Worm (Caenorhabditis elegans) whole organism, L1 larva: ENCODE data around the gene nspa-8.
A peak's percentile ranks its signal among the peaks of the same experiment; 100 is the strongest.

ENCODE experiments used
- C34B4.2 ChIP-seq: sonication (generic microtip); optimal IDR thresholded peaks from 2 replicates; lab custom pipeline; 2017; ENCODE audit warnings: mild to moderate bottlenecking, missing genetic modification characterization, missing compliant biosample characterization
- alr-1 ChIP-seq: fragments of 200-800 bp; sonication (Bioruptor generic); optimal IDR thresholded peaks from 2 replicates; lab custom pipeline; 2018; ENCODE audit warnings: borderline replicate concordance, mild to moderate bottlenecking, missing genetic modification characterization, missing compliant biosample characterization
- aly-2 ChIP-seq: fragments of 150-350 bp; optimal IDR thresholded peaks from 2 replicates; lab custom pipeline; 2014; ENCODE audit warnings: missing biosample characterization, missing genetic modification characterization
- blmp-1 ChIP-seq: fragments of 150-350 bp; optimal IDR thresholded peaks from 2 replicates; lab custom pipeline; 2014; ENCODE audit warnings: missing biosample characterization, missing genetic modification characterization
- ceh-63 ChIP-seq: fragments of 200-800 bp; sonication (Bioruptor generic); optimal IDR thresholded peaks from 2 replicates; lab custom pipeline; 2018; ENCODE audit warnings: mild to moderate bottlenecking, missing genetic modification characterization, missing compliant biosample characterization
- ceh-8 ChIP-seq: fragments of 200-800 bp; sonication (Bioruptor generic); optimal IDR thresholded peaks from 2 replicates; lab custom pipeline; 2018; ENCODE audit warnings: mild to moderate bottlenecking, missing genetic modification characterization, moderate library complexity, missing compliant biosample characterization
- ces-1 ChIP-seq: fragments of 150-350 bp; optimal IDR thresholded peaks from 2 replicates; lab custom pipeline; 2014; ENCODE audit warnings: missing biosample characterization, missing genetic modification reagents, missing genetic modification characterization
- dpl-1 ChIP-seq, 3 experiments: fragments of 150-350 bp in 2 of 3; sonication (generic microtip) in 1 of 3; optimal IDR thresholded peaks; 2 replicates each; lab custom pipeline; 2014 to 2017; ENCODE audit warnings: missing biosample characterization in 3 of 3, missing genetic modification characterization in 3 of 3, missing genetic modification reagents in 3 of 3
- dsc-1 ChIP-seq: sonication (generic microtip); optimal IDR thresholded peaks from 2 replicates; lab custom pipeline; 2016; ENCODE audit warnings: mild to moderate bottlenecking, missing genetic modification characterization, missing compliant biosample characterization
- efl-1 ChIP-seq, 4 experiments: fragments of 150-350 bp; optimal IDR thresholded peaks in 3 of 4; peaks in 1 of 4; 1 replicate in 1 of 4; 2 replicates in 3 of 4; lab custom pipeline; 2014; ENCODE audit warnings: missing biosample characterization in 2 of 4, missing genetic modification characterization in 2 of 4, missing genetic modification reagents in 2 of 4
- elt-2 ChIP-seq: sonication (generic microtip); optimal IDR thresholded peaks from 2 replicates; lab custom pipeline; 2016; ENCODE audit warnings: missing genetic modification characterization, mild to moderate bottlenecking, inconsistent platforms, missing compliant biosample characterization, missing genetic modification reagents
- elt-3 ChIP-seq, 6 experiments: fragments of 150-350 bp in 1 of 6; sonication (generic microtip); optimal IDR thresholded peaks; 2 replicates each; lab custom pipeline; 2017 to 2018; ENCODE audit warnings: missing biosample characterization in 6 of 6, missing genetic modification characterization in 6 of 6, inconsistent platforms in 1 of 6
- fkh-4 ChIP-seq: sonication (generic microtip); optimal IDR thresholded peaks from 2 replicates; lab custom pipeline; 2016; ENCODE audit warnings: missing compliant biosample characterization, missing genetic modification characterization, borderline replicate concordance
- fos-1 ChIP-seq: fragments of 150-350 bp; optimal IDR thresholded peaks from 2 replicates; lab custom pipeline; 2014; ENCODE audit warnings: missing biosample characterization, missing genetic modification characterization
- lin-14 ChIP-seq: fragments of 200-800 bp; sonication (Bioruptor generic); optimal IDR thresholded peaks from 2 replicates; lab custom pipeline; 2018; ENCODE audit warnings: mild to moderate bottlenecking, missing genetic modification characterization, moderate library complexity, missing compliant biosample characterization
- lin-15B ChIP-seq: fragments of 150-350 bp; sonication (generic microtip); optimal IDR thresholded peaks from 3 replicates; lab custom pipeline; 2014; ENCODE audit warnings: missing biosample characterization, missing genetic modification characterization
- lin-35 ChIP-seq, 2 experiments: fragments of 150-350 bp; optimal IDR thresholded peaks; 2 replicates each; lab custom pipeline; 2014; ENCODE audit warnings: missing biosample characterization in 2 of 2, missing genetic modification characterization in 2 of 2, missing genetic modification reagents in 2 of 2
- mab-9 ChIP-seq: fragments of 200-800 bp; sonication (Bioruptor generic); IDR thresholded peaks from 2 replicates; pipeline ENCODE4 v1.3.6; 2022; ENCODE audit warnings: missing genetic modification reagents, missing genetic modification characterization, missing compliant biosample characterization
- mdl-1 ChIP-seq, 2 experiments: fragments of 150-350 bp; optimal IDR thresholded peaks; 2 replicates each; lab custom pipeline; 2014 to 2017; ENCODE audit warnings: missing biosample characterization in 2 of 2, missing genetic modification characterization in 2 of 2, inconsistent platforms in 1 of 2
- nhr-12 ChIP-seq: sonication (generic microtip); optimal IDR thresholded peaks from 2 replicates; lab custom pipeline; 2017; ENCODE audit warnings: missing biosample characterization, missing genetic modification characterization
- nhr-19 ChIP-seq: fragments of 200-800 bp; sonication (Bioruptor generic); conservative IDR thresholded peaks from 2 replicates; pipeline ENCODE4 v1.3.6; 2022; ENCODE audit warnings: missing genetic modification characterization, missing compliant biosample characterization
- nhr-20 ChIP-seq: sonication (generic microtip); optimal IDR thresholded peaks from 2 replicates; lab custom pipeline; 2016; ENCODE audit warnings: mild to moderate bottlenecking, missing genetic modification characterization, missing compliant biosample characterization
- nhr-237 ChIP-seq: fragments of 150-350 bp; optimal IDR thresholded peaks from 2 replicates; lab custom pipeline; 2014; ENCODE audit warnings: missing biosample characterization, missing genetic modification characterization
- nhr-84 ChIP-seq: sonication (generic microtip); optimal IDR thresholded peaks from 2 replicates; lab custom pipeline; 2017; ENCODE audit warnings: missing biosample characterization, missing genetic modification characterization
- nhr-85 ChIP-seq: sonication (generic microtip); peaks from one replicate; lab custom pipeline; 2016; ENCODE audit warnings: missing genetic modification characterization, inconsistent platforms, missing compliant biosample characterization
- pax-3 ChIP-seq: fragments of 200-800 bp; sonication (Bioruptor generic); optimal IDR thresholded peaks from 2 replicates; lab custom pipeline; 2018; ENCODE audit warnings: mild to moderate bottlenecking, missing genetic modification characterization, moderate library complexity, missing compliant biosample characterization
- snu-23 ChIP-seq: sonication (generic microtip); optimal IDR thresholded peaks from 2 replicates; lab custom pipeline; 2016; ENCODE audit warnings: missing genetic modification characterization, missing compliant biosample characterization
- sptf-1 ChIP-seq: fragments of 150-350 bp; optimal IDR thresholded peaks from 2 replicates; lab custom pipeline; 2014; ENCODE audit warnings: missing biosample characterization, missing genetic modification characterization
- swsn-7 ChIP-seq: sonication (generic microtip); optimal IDR thresholded peaks from 2 replicates; lab custom pipeline; 2016; ENCODE audit warnings: missing genetic modification characterization, missing compliant biosample characterization
- tbx-2 ChIP-seq: sonication (generic microtip); optimal IDR thresholded peaks from 2 replicates; lab custom pipeline; 2016; ENCODE audit warnings: missing genetic modification characterization, missing compliant biosample characterization
- unc-130 ChIP-seq: fragments of 150-350 bp; optimal IDR thresholded peaks from 2 replicates; lab custom pipeline; 2017; ENCODE audit warnings: missing biosample characterization, missing genetic modification characterization, inconsistent platforms
- unc-30 ChIP-seq: sonication (generic microtip); optimal IDR thresholded peaks from 2 replicates; lab custom pipeline; 2017; ENCODE audit warnings: missing biosample characterization, missing genetic modification characterization
- zip-4 ChIP-seq: fragments of 200-800 bp; sonication (Bioruptor generic); optimal IDR thresholded peaks from 2 replicates; lab custom pipeline; 2018; ENCODE audit warnings: mild to moderate bottlenecking, missing genetic modification characterization, moderate library complexity, missing compliant biosample characterization

nspa-8 gene

DNA sequence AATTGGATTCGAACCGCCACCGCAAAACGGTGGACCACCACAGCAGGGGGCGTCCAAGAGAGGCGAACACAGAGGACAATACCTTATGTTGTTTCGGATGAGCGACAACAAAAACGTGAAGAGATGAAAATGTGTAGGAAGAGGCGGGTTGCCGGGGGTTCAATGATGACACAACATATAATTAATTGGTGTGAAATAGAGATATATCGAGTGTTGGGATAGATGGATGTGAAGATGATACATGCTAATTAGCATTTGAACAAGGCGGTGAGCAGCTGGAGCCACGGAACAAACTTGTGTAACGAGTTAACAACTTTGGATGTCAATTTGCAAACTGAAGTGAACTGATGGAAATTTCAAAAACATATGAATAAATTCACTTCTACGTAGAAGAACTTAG lies 34.5 kb downstream of the nspa-8 start:
- TF ChIP-seq dsc-1 (tag; lab: Kevin White, UChicago) (no peak), nhr-85 (tag; lab: Kevin White, UChicago) (peak; percentile 41), unc-30 (tag; lab: Kevin White, UChicago) (no peak), dpl-1 (GFP tag; optimal IDR thresholded peaks at IDR 0.05; lab: Kevin White, UChicago) (no peak), elt-3 (tag; optimal IDR thresholded peaks at IDR 0.05; lab: Kevin White, UChicago) (no peak), zip-4 (no peak), tbx-2 (tag; lab: Kevin White, UChicago) (no peak)

DNA sequence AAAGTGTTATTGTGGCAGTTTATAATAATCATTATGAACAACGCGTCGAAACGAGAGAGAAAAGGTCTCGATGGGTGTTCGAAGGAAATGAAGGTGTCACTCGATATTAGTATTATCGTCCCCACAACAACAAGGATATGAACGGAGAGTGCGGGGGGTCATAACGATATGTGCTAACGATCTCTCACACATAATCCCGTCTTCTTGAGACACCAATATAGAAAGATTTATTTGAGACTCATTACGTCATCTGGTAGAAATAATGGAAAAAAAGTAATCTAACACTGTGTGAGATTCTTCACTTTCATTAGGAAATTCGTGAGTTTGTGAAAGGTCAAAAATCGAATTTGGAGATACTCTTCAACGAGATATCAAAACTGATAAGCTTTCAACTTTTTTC lies 35.1 kb downstream of the nspa-8 start:
- no peak for TF ChIP-seq unc-130 (tag; lab: Kevin White, UChicago)
- no peak for TF ChIP-seq lin-35 (GFP tag; optimal IDR thresholded peaks at IDR 0.05; lab: Kevin White, UChicago)
- TF ChIP-seq unc-30 (tag; lab: Kevin White, UChicago) = no peak
- no peak for TF ChIP-seq aly-2 (tag; lab: Kevin White, UChicago)
- no peak for TF ChIP-seq mab-9 (GFP tag; lab: Robert Waterston, UW)
- TF ChIP-seq swsn-7 (tag; lab: Kevin White, UChicago) = no peak
- no peak for TF ChIP-seq lin-14 (GFP tag; lab: Kevin White, UChicago)
- TF ChIP-seq dpl-1 (GFP tag; optimal IDR thresholded peaks at IDR 0.05; lab: Kevin White, UChicago) = no peak
- TF ChIP-seq fkh-4 = no peak
- no peak for TF ChIP-seq nhr-85 (tag; lab: Kevin White, UChicago)
- no peak for TF ChIP-seq elt-2 (tag; lab: Kevin White, UChicago)
- no peak for TF ChIP-seq mdl-1 (tag; optimal IDR thresholded peaks at IDR 0.05; lab: Kevin White, UChicago)
- no peak for TF ChIP-seq nhr-84 (tag; lab: Kevin White, UChicago)
- TF ChIP-seq tbx-2 (tag; lab: Kevin White, UChicago) = no peak
- TF ChIP-seq ces-1 = no peak
- no peak for TF ChIP-seq nhr-19 (GFP tag; lab: Robert Waterston, UW)
- no peak for TF ChIP-seq nhr-12
- no peak for TF ChIP-seq sptf-1 (tag; lab: Kevin White, UChicago)
- TF ChIP-seq fos-1 (tag; lab: Kevin White, UChicago) = no peak

DNA sequence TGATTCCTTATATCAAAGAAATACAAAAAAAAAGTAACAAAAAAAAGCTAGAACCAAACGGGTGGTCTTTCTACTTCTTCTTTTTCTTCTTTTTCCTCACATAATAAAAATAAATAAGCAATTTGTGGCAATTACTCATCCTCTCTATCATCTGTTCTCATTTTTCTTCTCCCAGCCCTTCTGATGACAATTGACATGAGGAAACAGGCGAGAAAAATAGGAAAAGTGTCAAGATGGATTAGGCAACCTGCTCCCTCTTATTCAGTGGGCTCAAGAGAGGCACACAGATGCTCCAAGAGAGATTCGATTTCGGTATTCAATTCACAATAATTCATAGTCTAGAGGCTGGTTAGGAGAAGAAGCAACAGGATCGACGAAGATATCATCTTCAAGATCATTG lies 36.1 kb downstream of the nspa-8 start:
- TF ChIP-seq pax-3 (tag; lab: Kevin White, UChicago) = no peak
- TF ChIP-seq alr-1 (tag; lab: Kevin White, UChicago) = no peak
- no peak for TF ChIP-seq nhr-237 (tag; lab: Kevin White, UChicago)
- peak; percentile 35 for TF ChIP-seq lin-14 (GFP tag; lab: Kevin White, UChicago)
- no peak for TF ChIP-seq ceh-63 (GFP tag; lab: Kevin White, UChicago)
- no peak for TF ChIP-seq fkh-4
- no peak for TF ChIP-seq lin-15B (tag; lab: Kevin White, UChicago)
- no peak for TF ChIP-seq nhr-85 (tag; lab: Kevin White, UChicago)
- TF ChIP-seq ceh-8 (GFP tag; lab: Kevin White, UChicago) = peak; percentile 3

DNA sequence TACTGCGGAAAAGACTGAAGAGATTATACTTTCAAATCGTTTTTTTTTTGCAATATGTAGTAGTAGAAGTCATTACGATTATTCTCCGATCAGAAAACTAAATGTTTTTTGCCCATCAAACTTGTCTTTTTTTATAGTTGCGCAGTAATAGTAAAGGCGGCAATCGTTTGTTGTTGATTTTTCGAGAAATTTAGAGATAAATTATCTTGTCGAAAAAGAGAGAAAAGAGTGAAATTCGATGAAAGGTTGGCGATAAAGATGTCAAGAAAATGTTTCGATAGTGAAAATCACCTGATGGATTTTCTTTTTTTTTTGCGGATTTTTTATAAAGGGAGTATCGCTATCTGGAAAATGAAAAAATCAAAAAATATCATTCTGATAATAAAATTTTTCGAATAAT lies 38.4 kb downstream of the nspa-8 start:
- peak; percentile 25 for TF ChIP-seq nhr-20 (tag; lab: Kevin White, UChicago)
- no peak for TF ChIP-seq efl-1 (optimal IDR thresholded peaks at IDR 0.05; lab: Kevin White, UChicago)
- peak in 1 of 2 experiments; percentile 67 for TF ChIP-seq efl-1 (GFP tag; optimal IDR thresholded peaks at IDR 0.05 in 1 of 2; lab: Kevin White, UChicago)
- no peak for TF ChIP-seq dsc-1 (tag; lab: Kevin White, UChicago)
- no peak for TF ChIP-seq C34B4.2 (tag; lab: Kevin White, UChicago)
- TF ChIP-seq alr-1 (tag; lab: Kevin White, UChicago) = no peak
- peak; percentile 53 for TF ChIP-seq lin-14 (GFP tag; lab: Kevin White, UChicago)
- TF ChIP-seq elt-3 (tag; optimal IDR thresholded peaks at IDR 0.05; lab: Kevin White, UChicago) = peak in 1 of 6 experiments; percentile 60
- TF ChIP-seq nhr-84 (tag; lab: Kevin White, UChicago) = no peak
- peak; percentile 74 for TF ChIP-seq nhr-85 (tag; lab: Kevin White, UChicago)
- peak; percentile 18 for TF ChIP-seq snu-23 (GFP tag; lab: Kevin White, UChicago)
- TF ChIP-seq blmp-1 = peak; percentile 96
